Fruit fly (Drosophila melanogaster) whole organism, embryonic: ENCODE results near the gene CG32425.
A peak's percentile ranks its signal among the peaks of the same experiment; 100 is the strongest.

Experiments used
- Adf1 ChIP-seq: fragments of 200-800 bp; sonication (Bioruptor generic); IDR thresholded peaks from 2 replicates; pipeline ENCODE4 v1.3.6; 2022; ENCODE audit warnings: missing biosample characterization, missing genetic modification characterization
- Atf6 ChIP-seq: fragments of 200-800 bp; sonication (Bioruptor generic); IDR thresholded peaks from 2 replicates; pipeline ENCODE4 v1.3.6; 2022; ENCODE audit warnings: missing biosample characterization, missing genetic modification characterization
- CG10366 ChIP-seq: fragments of 200-800 bp; sonication (Bioruptor generic); IDR thresholded peaks from 2 replicates; pipeline ENCODE4 v1.3.6; 2022; ENCODE audit warnings: missing biosample characterization, missing genetic modification characterization
- CG10431 ChIP-seq: fragments of 200-800 bp; sonication (Bioruptor generic); optimal IDR thresholded peaks from 3 replicates; lab custom pipeline; 2018; ENCODE audit warnings: missing biosample characterization, mild to moderate bottlenecking, missing genetic modification characterization
- CG13296 ChIP-seq: fragments of 200-800 bp; sonication (Bioruptor generic); optimal IDR thresholded peaks from 3 replicates; lab custom pipeline; 2018; ENCODE audit warnings: missing biosample characterization, mild to moderate bottlenecking, missing genetic modification characterization
- CG1603 ChIP-seq: fragments of 200-800 bp; sonication (Bioruptor generic); optimal IDR thresholded peaks from 2 replicates; lab custom pipeline; 2019; ENCODE audit warnings: missing biosample characterization, mild to moderate bottlenecking, missing genetic modification characterization, moderate library complexity
- CG17361 ChIP-seq: fragments of 200-800 bp; sonication (Bioruptor generic); IDR thresholded peaks from 3 replicates; pipeline ENCODE4 v1.3.6; 2022; ENCODE audit warnings: missing biosample characterization, missing genetic modification characterization
- CG18764 ChIP-seq: fragments of 200-800 bp; sonication (Bioruptor generic); optimal IDR thresholded peaks from 3 replicates; lab custom pipeline; 2016; ENCODE audit warnings: missing biosample characterization, missing genetic modification characterization
- CG2116 ChIP-seq: fragments of 200-800 bp; sonication (Bioruptor generic); optimal IDR thresholded peaks from 3 replicates; lab custom pipeline; 2018; ENCODE audit warnings: missing biosample characterization, mild to moderate bottlenecking, missing genetic modification characterization
- CG2129 ChIP-seq: fragments of 200-800 bp; sonication (Bioruptor generic); IDR thresholded peaks from 2 replicates; pipeline ENCODE4 v1.3.6; 2022; ENCODE audit warnings: missing biosample characterization, missing genetic modification characterization; ENCODE audit not compliant: partially characterized antibody
- CG33213 ChIP-seq: fragments of 200-800 bp; sonication (Bioruptor generic); optimal IDR thresholded peaks from 3 replicates; lab custom pipeline; 2016; ENCODE audit warnings: missing biosample characterization, missing genetic modification characterization
- CG34224 ChIP-seq: fragments of 200-800 bp; sonication (Bioruptor generic); IDR thresholded peaks from 3 replicates; pipeline ENCODE4 v1.3.6; 2022; ENCODE audit warnings: missing biosample characterization, missing genetic modification characterization; ENCODE audit not compliant: partially characterized antibody
- CG4424 ChIP-seq: fragments of 200-800 bp; sonication (Bioruptor generic); optimal IDR thresholded peaks from 3 replicates; lab custom pipeline; 2016; ENCODE audit warnings: missing biosample characterization, missing genetic modification characterization
- CG5180 ChIP-seq: fragments of 200-800 bp; sonication (Bioruptor generic); optimal IDR thresholded peaks from 3 replicates; lab custom pipeline; 2017; ENCODE audit warnings: missing biosample characterization, missing genetic modification characterization, mild to moderate bottlenecking, moderate library complexity, missing genetic modification reagents
- CG7839 ChIP-seq: fragments of 200-800 bp; sonication (Bioruptor generic); optimal IDR thresholded peaks from 3 replicates; lab custom pipeline; 2018; ENCODE audit warnings: missing biosample characterization, mild to moderate bottlenecking, missing genetic modification characterization, moderate library complexity
- CoRest ChIP-seq: fragments of 200-800 bp; sonication (Bioruptor generic); optimal IDR thresholded peaks from 3 replicates; lab custom pipeline; 2018; ENCODE audit warnings: missing biosample characterization, mild to moderate bottlenecking, missing genetic modification characterization, moderate library complexity
- Dad ChIP-seq: fragments of 200-800 bp; sonication (Bioruptor generic); optimal IDR thresholded peaks from 3 replicates; lab custom pipeline; 2016; ENCODE audit warnings: missing biosample characterization, missing genetic modification characterization
- Dfd ChIP-seq, 2 experiments: fragments of >200 bp; optimal IDR thresholded peaks; 2 replicates each; lab custom pipeline; 2017; ENCODE audit warnings: missing biosample characterization in 2 of 2, missing genetic modification characterization in 2 of 2
- Dp ChIP-seq: fragments of 200-800 bp; sonication (Bioruptor generic); optimal IDR thresholded peaks from 2 replicates; lab custom pipeline; 2018; ENCODE audit warnings: missing biosample characterization, mild to moderate bottlenecking, missing genetic modification characterization, moderate library complexity
- Drgx ChIP-seq: fragments of 200-800 bp; sonication (Bioruptor generic); IDR thresholded peaks from 2 replicates; pipeline ENCODE4 v1.3.6; 2022; ENCODE audit warnings: missing biosample characterization, missing genetic modification characterization
- HLH54F ChIP-seq: fragments of 200-800 bp; sonication (Bioruptor generic); optimal IDR thresholded peaks from 3 replicates; lab custom pipeline; 2016; ENCODE audit warnings: missing biosample characterization, missing genetic modification characterization
- Hmx ChIP-seq: fragments of 200-800 bp; sonication (Bioruptor generic); optimal IDR thresholded peaks from 2 replicates; lab custom pipeline; 2016; ENCODE audit warnings: missing biosample characterization, missing genetic modification characterization
- Hr3 ChIP-seq: fragments of 200-800 bp; sonication (Bioruptor generic); optimal IDR thresholded peaks from 3 replicates; lab custom pipeline; 2016; ENCODE audit warnings: missing biosample characterization, missing genetic modification characterization
- MTF-1 ChIP-seq: fragments of 200-800 bp; sonication (Bioruptor generic); optimal IDR thresholded peaks from 2 replicates; lab custom pipeline; 2018; ENCODE audit warnings: missing biosample characterization, mild to moderate bottlenecking, missing genetic modification characterization, borderline replicate concordance
- Mrtf ChIP-seq: fragments of 200-800 bp; sonication (Bioruptor generic); IDR thresholded peaks from 3 replicates; pipeline ENCODE4 v1.3.6; 2022; ENCODE audit warnings: missing biosample characterization, missing genetic modification characterization
- Myb ChIP-seq: fragments of 200-800 bp; sonication (Bioruptor generic); optimal IDR thresholded peaks from 2 replicates; lab custom pipeline; 2016; ENCODE audit warnings: missing biosample characterization, missing genetic modification characterization
- Oaz ChIP-seq: fragments of 200-800 bp; sonication (Bioruptor generic); IDR thresholded peaks from 2 replicates; pipeline ENCODE4 v1.3.6; 2022; ENCODE audit warnings: missing biosample characterization, missing genetic modification characterization
- Oli ChIP-seq: fragments of 200-800 bp; sonication (Bioruptor generic); optimal IDR thresholded peaks from 2 replicates; lab custom pipeline; 2018; ENCODE audit warnings: missing biosample characterization, mild to moderate bottlenecking, missing genetic modification characterization, moderate library complexity
- Optix ChIP-seq: fragments of 200-800 bp; sonication (Bioruptor generic); IDR thresholded peaks from 3 replicates; pipeline ENCODE4 v1.3.6; 2022; ENCODE audit warnings: missing biosample characterization, missing genetic modification characterization
- Ravus ChIP-seq: fragments of 200-800 bp; sonication (Bioruptor generic); IDR thresholded peaks from 2 replicates; pipeline ENCODE4 v1.3.6; 2022; ENCODE audit warnings: missing biosample characterization, missing genetic modification characterization
- ab ChIP-seq: fragments of 200-800 bp; sonication (Bioruptor generic); optimal IDR thresholded peaks from 2 replicates; lab custom pipeline; 2016; ENCODE audit warnings: missing biosample characterization, missing genetic modification characterization
- ato ChIP-seq: fragments of 200-800 bp; sonication (Bioruptor generic); IDR thresholded peaks from 2 replicates; pipeline ENCODE4 v1.3.6; 2022; ENCODE audit warnings: missing biosample characterization, missing genetic modification characterization; ENCODE audit not compliant: partially characterized antibody
- cg ChIP-seq: fragments of 200-800 bp; sonication (Bioruptor generic); optimal IDR thresholded peaks from 3 replicates; lab custom pipeline; 2019; ENCODE audit warnings: missing biosample characterization, mild to moderate bottlenecking, missing genetic modification characterization, moderate library complexity
- chif ChIP-seq, 2 experiments: fragments of 200-800 bp; sonication (Bioruptor generic); optimal IDR thresholded peaks; 3 replicates each; lab custom pipeline; 2016; ENCODE audit warnings: missing biosample characterization in 2 of 2, missing genetic modification characterization in 2 of 2
- da ChIP-seq: fragments of 200-800 bp; sonication (Bioruptor generic); optimal IDR thresholded peaks from 2 replicates; lab custom pipeline; 2016; ENCODE audit warnings: missing biosample characterization, missing genetic modification characterization
- dmrt11E ChIP-seq: fragments of 200-800 bp; sonication (Bioruptor generic); optimal IDR thresholded peaks from 3 replicates; lab custom pipeline; 2018; ENCODE audit warnings: missing biosample characterization, mild to moderate bottlenecking, missing genetic modification characterization, moderate library complexity
- dmrt99B ChIP-seq: fragments of 200-800 bp; sonication (Bioruptor generic); optimal IDR thresholded peaks from 2 replicates; lab custom pipeline; 2018; ENCODE audit warnings: missing biosample characterization, mild to moderate bottlenecking, missing genetic modification characterization, moderate library complexity
- fd3F ChIP-seq: fragments of 200-800 bp; sonication (Bioruptor generic); optimal IDR thresholded peaks from 2 replicates; lab custom pipeline; 2018; ENCODE audit warnings: missing biosample characterization, mild to moderate bottlenecking, missing genetic modification characterization, moderate library complexity
- gsb ChIP-seq: fragments of 200-800 bp; sonication (Bioruptor generic); IDR thresholded peaks from 2 replicates; pipeline ENCODE4 v1.3.6; 2022; ENCODE audit warnings: missing biosample characterization, missing genetic modification characterization
- h ChIP-seq: fragments of >200 bp; optimal IDR thresholded peaks from 2 replicates; lab custom pipeline; 2017
- kni ChIP-seq: fragments of 200-800 bp; sonication (Bioruptor generic); optimal IDR thresholded peaks from 3 replicates; lab custom pipeline; 2017; ENCODE audit warnings: mild to moderate bottlenecking, missing biosample characterization, missing genetic modification reagents, missing genetic modification characterization
- lov ChIP-seq, 2 experiments: fragments of 200-800 bp in 1 of 2; fragments of >200 bp in 1 of 2; sonication (Bioruptor generic) in 1 of 2; IDR thresholded peaks in 1 of 2; optimal IDR thresholded peaks in 1 of 2; 2 replicates in 1 of 2; 3 replicates in 1 of 2; pipeline versions ENCODE4 v1.3.6 to Lab custom; 2017 to 2022; ENCODE audit warnings: missing biosample characterization in 1 of 2, missing genetic modification characterization in 1 of 2
- nau ChIP-seq: fragments of 200-800 bp; sonication (Bioruptor generic); optimal IDR thresholded peaks from 3 replicates; lab custom pipeline; 2017; ENCODE audit warnings: missing biosample characterization, mild to moderate bottlenecking, missing genetic modification characterization, missing genetic modification reagents
- onecut ChIP-seq: fragments of 200-800 bp; sonication (Bioruptor generic); IDR thresholded peaks from 2 replicates; pipeline ENCODE4 v1.3.6; 2022; ENCODE audit warnings: missing biosample characterization, missing genetic modification characterization
- otp ChIP-seq: fragments of 200-800 bp; sonication (Bioruptor generic); IDR thresholded peaks from 3 replicates; pipeline ENCODE4, ENCODE4 v1.3.6; 2022; ENCODE audit warnings: missing biosample characterization, missing genetic modification characterization
- pnt ChIP-seq: fragments of 200-800 bp; sonication (Bioruptor generic); optimal IDR thresholded peaks from 3 replicates; lab custom pipeline; 2016; ENCODE audit warnings: missing biosample characterization, missing genetic modification characterization
- sens ChIP-seq: fragments of 200-800 bp; sonication (Bioruptor generic); peaks from one replicate; lab custom pipeline; 2016; ENCODE audit warnings: missing biosample characterization, missing genetic modification characterization
- sim ChIP-seq: fragments of 200-800 bp; sonication (Bioruptor generic); IDR thresholded peaks from 2 replicates; pipeline ENCODE4 v1.3.6; 2022; ENCODE audit warnings: missing biosample characterization, missing genetic modification characterization
- slp2 ChIP-seq: fragments of 200-800 bp; sonication (Bioruptor generic); optimal IDR thresholded peaks from 2 replicates; lab custom pipeline; 2016; ENCODE audit warnings: missing biosample characterization, missing genetic modification characterization
- so ChIP-seq: fragments of 200-800 bp; sonication (Bioruptor generic); IDR thresholded peaks from 3 replicates; pipeline ENCODE4 v1.3.6; 2022; ENCODE audit warnings: missing biosample characterization, missing genetic modification characterization
- trh ChIP-seq: fragments of 200-800 bp; sonication (Bioruptor generic); optimal IDR thresholded peaks from 2 replicates; lab custom pipeline; 2016; ENCODE audit warnings: missing biosample characterization, missing genetic modification characterization

The CG32425 gene

dm6 chr3L:20507552-20507951, 10.4 kb downstream of the CG32425 start (continued):
- TF ChIP-seq Drgx (GFP tag; lab: Robert Waterston, UW) (no peak), Dad (GFP tag; lab: Kevin White, UChicago) (no peak), trh (GFP tag; lab: Kevin White, UChicago) (no peak), slp2 (GFP tag; lab: Kevin White, UChicago) (no peak), sim (GFP tag; lab: Robert Waterston, UW) (no peak), ato (no peak), CG13296 (GFP tag; lab: Kevin White, UChicago) (no peak), Atf6 (GFP tag; lab: Robert Waterston, UW) (no peak), HLH54F (GFP tag; lab: Kevin White, UChicago) (no peak), CG1603 (tag; lab: Kevin White, UChicago) (no peak), CG2116 (GFP tag; lab: Kevin White, UChicago) (no peak), Myb (no peak), fd3F (GFP tag; lab: Kevin White, UChicago) (no peak), Optix (GFP tag; lab: Robert Waterston, UW) (no peak), sens (peak; percentile 9), onecut (GFP tag; lab: Robert Waterston, UW) (peak; percentile 3; the same call in 1 of the 2 replicates), h (lab: Kevin White, UChicago) (no peak), Hr3 (GFP tag; lab: Kevin White, UChicago) (no peak), Adf1 (GFP tag; lab: Robert Waterston, UW) (no peak), pnt (GFP tag; lab: Kevin White, UChicago) (no peak), dmrt11E (tag; lab: Kevin White, UChicago) (no peak), Oli (tag; lab: Kevin White, UChicago) (no peak), ab (no peak), CG18764 (no peak), CG7839 (tag; lab: Kevin White, UChicago) (no peak), Dfd (GFP tag; optimal IDR thresholded peaks at IDR 0.05; lab: Kevin White, UChicago) (no peak), CG10431 (no peak), CG33213 (GFP tag; lab: Kevin White, UChicago) (peak; percentile 21), Mrtf (GFP tag; lab: Robert Waterston, UW) (no peak), lov (optimal IDR thresholded peaks at IDR 0.05; lab: Kevin White, UChicago) (no peak), lov (GFP tag; IDR thresholded peaks at IDR 0.05; lab: Robert Waterston, UW) (0 out of 3 replicates have a peak, but pooled peaks have one; percentile 43), CG5180 (GFP tag; lab: Kevin White, UChicago) (no peak), da (GFP tag; lab: Kevin White, UChicago) (no peak), chif (GFP tag; optimal IDR thresholded peaks at IDR 0.05; lab: Kevin White, UChicago) (no peak), CoRest (no peak), CG17361 (GFP tag; lab: Robert Waterston, UW) (no peak), Ravus (GFP tag; lab: Robert Waterston, UW) (no peak), CG10366 (GFP tag; lab: Robert Waterston, UW) (no peak), nau (no peak), CG2129 (GFP tag; lab: Robert Waterston, UW) (no peak), CG4424 (GFP tag; lab: Kevin White, UChicago) (no peak), MTF-1 (GFP tag; lab: Kevin White, UChicago) (peak; percentile 27), dmrt99B (tag; lab: Kevin White, UChicago) (no peak), kni (GFP tag; lab: Kevin White, UChicago) (no peak), so (GFP tag; lab: Robert Waterston, UW) (no peak), Hmx (GFP tag; lab: Kevin White, UChicago) (no peak), Oaz (GFP tag; lab: Robert Waterston, UW) (no peak), cg (GFP tag; lab: Kevin White, UChicago) (no peak), otp (GFP tag; lab: Robert Waterston, UW) (0 out of 3 replicates have a peak, but pooled peaks have one; percentile 28), Dp (GFP tag; lab: Kevin White, UChicago) (no peak), gsb (GFP tag; lab: Robert Waterston, UW) (no peak), CG34224 (GFP tag; lab: Robert Waterston, UW) (no peak)
